Fruit fly (Drosophila melanogaster) ovary, adult (tissue): ENCODE results near the gene Idgf3.
A peak's percentile ranks its signal among the peaks of the same experiment; 100 is the strongest.

Experiments used
- CG17801 ChIP-seq: fragments of 200-800 bp; optimal IDR thresholded peaks from 2 replicates; lab custom pipeline; 2019; ENCODE audit warnings: missing biosample characterization, mild to moderate bottlenecking, missing genetic modification characterization, moderate library complexity; ENCODE audit not compliant: partially characterized antibody

Gene Idgf3

DNA sequence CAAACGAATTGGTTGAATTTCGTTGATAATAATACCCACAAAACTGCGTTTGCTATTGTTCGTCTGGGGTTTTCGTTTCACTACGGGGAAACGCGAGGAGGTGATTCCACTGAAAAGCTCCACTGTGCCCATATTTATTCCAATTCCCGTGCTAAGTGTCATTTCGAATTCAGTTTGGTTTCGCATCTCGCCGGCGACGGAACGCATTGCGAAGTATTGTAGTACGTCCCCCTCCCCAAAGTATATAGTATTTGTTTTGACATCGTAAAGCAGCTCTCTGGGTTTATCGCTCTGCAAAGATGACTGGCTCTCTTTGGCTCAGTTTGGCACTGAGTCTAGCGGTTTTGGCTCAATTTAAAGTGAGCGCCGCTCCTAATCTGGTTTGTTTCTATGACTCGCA lies at the start of gene Idgf3:
TSS of gene Idgf3 (plus strand) at position 17 of the 400 bp plus-strand sequence.
- peak; percentile 24 for TF ChIP-seq CG17801 (GFP tag; lab: Kevin White, UChicago)

DNA sequence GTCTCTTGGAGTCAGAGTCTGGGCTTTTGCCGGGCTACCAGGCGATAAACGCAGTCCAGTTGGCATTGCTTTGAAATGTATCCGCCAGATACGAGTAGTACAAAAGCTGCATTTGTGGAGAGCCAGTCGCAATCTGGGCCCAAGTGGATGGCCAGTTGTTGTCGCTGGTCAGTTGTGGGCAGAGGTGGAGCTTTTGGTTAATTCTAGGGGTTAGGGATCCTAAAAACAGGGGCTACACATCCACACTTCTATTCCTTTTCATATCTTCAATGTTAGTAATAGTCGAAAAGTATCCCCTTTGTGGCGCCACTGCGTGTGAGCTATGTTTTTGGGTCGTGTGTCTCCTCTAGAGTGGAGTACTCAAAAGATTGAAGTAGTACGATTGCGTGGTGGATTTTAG lies 48.2 kb upstream of the Idgf3 start:
- TF ChIP-seq CG17801 (GFP tag; lab: Kevin White, UChicago) = no peak

DNA sequence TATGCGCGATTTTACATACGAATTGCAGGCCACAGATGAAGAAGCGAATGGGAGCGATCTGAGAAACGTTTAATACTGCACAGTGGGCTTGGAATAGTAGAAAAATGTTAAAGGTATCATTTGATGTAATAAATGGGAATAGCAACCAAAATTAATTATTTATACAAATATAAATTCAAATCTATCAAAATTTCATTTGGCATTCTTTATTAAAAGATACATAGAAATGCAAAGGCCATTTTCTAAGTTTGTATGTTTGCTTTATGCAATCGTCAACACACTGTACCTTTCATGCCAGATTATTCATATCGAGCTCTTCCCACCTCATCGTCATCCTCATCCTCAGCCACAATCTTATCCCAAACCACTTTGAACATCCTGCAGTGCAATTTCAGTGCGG lies 44.2 kb upstream of the Idgf3 start:
- TF ChIP-seq CG17801 (GFP tag; lab: Kevin White, UChicago) = no peak

DNA sequence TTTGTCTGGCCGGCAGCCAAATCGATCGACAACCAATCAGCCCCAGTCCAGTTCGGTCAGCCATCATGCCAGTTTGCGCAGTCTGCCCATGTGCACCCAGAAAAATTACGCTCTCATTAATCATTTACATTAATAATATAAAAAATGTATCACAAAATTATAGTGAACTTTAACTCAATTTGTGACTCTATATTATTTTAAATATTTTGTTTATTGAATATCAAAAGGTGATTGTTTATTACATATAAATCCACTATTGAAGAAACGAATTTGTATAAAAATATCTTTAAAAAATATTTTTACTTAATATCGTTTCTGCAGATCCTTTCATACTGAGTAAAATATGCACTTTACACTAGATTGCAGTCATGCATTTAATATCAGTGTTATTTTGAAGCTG lies 43.4 kb upstream of the Idgf3 start:
- TF ChIP-seq CG17801 (GFP tag; lab: Kevin White, UChicago) = no peak

DNA sequence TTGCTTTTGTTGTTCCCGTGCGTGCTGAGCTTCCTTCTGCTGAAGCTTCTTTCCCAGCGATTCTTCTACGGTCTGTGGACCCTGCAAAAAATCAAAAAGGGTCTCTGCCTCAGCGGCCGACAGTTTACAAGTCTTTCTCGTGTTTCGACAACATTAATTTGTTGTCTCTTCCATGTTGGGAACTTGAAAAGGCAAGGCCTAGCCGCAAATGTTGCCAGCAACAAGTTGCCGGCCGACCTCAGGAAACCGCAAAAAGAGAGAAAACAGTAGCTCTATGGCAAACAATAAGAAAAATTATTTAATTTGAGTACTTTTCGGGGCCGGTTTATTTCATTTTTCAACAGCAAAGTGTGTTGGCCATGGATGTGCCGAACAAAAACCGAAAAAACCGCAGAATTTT lies 36.9 kb upstream of the Idgf3 start:
- TF ChIP-seq CG17801 (GFP tag; lab: Kevin White, UChicago) = no peak

DNA sequence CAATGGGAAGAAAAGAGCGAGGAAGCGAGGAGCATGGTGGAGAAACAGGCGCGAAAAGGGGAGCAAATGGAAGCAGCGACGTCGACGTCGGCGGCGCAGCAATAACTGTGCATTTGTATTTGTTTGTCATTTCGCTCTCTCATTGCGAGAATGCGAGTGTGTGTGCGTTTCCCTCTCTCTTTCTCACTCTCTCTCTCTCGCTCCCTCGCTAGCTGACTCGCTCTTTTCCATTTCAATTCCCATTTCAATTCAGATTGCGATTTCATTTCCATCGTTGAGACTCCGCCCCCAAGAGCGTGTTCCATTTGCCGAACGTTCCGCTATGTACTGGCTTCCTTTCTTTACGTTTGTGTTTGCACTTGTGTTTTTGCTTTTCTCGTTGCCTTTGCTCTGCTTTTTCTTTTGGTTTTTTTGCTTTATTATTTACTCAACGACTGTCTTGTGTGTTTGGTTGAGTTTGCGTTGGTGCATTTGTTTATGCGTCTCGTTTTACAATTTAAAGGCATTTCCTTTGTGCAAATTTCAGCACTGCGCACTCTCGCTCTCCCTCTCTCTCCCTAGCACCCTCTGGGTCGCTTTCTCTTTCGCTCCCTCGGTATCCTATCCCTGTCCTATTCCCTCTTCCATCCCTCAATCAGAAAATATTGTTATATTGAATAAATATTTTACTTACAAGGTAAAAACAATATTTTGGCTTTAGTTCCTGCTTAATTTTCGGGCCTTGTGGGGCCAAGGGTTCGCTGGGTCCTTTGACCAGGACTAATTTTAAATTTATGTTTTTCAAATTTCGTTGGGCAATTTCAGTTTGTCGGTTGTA lies 27.8 kb upstream of the Idgf3 start:
- TF ChIP-seq CG17801 (GFP tag; lab: Kevin White, UChicago) = no peak

DNA sequence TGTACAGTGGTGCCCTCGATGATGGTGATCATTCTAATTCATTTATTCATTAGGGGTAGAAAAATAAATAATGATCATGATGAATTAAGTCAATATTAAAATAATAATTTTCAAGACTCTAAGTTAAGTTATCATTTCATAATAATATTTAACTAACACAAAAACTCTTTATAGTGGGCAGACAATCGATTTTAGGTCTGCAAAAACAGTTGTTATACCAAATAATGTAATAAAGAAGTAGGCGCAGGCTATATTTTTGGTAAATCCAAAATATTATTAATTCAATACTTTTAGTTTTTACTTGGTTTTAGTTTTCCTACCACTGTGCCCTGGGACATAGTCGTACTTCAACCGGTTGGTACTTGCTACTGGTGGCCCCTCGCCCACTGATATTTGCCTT lies 15.1 kb upstream of the Idgf3 start:
- no peak for TF ChIP-seq CG17801 (GFP tag; lab: Kevin White, UChicago)

DNA sequence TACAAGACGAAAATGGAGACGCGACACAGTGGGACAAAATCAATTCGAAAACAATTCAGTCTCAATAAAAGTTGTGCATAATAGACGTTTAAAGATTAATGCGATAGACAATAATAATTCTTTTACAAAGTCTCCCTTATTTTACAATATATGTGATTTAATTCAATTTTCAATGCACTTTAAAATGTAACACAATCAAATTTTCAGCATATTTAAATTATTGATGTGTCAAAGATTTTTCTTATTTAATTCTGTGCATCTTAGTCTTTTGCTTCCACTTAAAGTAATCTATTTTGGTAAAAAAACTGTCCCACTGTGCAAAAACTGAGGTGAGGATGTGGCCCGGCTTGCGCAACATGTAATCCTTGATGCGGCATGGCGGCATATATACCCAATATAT lies 12.8 kb upstream of the Idgf3 start:
- no peak for TF ChIP-seq CG17801 (GFP tag; lab: Kevin White, UChicago)

DNA sequence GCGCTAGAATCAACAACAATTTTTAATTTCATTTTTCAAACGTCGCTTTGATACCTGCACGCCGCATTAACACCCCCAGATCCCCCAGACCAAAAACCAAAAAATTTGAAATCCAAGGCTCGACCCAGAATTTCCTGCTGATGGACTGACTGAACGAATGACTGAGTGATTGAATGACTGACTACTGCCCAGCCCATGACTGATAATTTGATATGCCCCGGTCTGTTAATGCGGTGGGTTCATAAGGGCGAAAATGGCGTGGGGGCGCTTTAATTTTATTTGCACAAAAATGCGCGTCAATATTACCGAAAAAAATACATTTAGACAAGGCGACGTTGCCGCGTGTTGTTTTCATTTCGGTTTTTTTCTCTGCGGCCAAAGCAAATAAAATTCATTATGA lies 8.1 kb upstream of the Idgf3 start:
- TF ChIP-seq CG17801 (GFP tag; lab: Kevin White, UChicago) = no peak

DNA sequence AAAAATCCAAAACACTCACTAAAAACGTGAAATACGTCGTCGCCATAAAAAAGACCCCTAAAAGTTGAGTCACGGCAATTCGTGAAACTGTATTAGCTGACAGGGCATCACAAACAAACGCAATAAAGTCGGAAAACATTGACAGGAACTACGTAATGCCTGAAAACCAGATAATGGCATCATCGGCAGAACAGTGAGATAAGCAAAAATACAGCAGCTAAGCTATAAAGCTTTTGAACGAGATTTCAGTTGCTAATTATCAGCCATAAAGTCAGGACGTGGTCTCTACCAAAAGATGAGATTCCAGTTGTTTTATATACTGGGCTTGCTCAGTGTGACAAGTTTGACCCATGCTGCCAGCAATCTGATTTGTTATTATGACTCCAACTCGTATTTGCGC lies 5.7 kb upstream of the Idgf3 start, which contains the start of gene Idgf1:
TSS of gene Idgf1 (plus strand) at position 245 of the 400 bp plus-strand sequence.
- no peak for TF ChIP-seq CG17801 (GFP tag; lab: Kevin White, UChicago)

DNA sequence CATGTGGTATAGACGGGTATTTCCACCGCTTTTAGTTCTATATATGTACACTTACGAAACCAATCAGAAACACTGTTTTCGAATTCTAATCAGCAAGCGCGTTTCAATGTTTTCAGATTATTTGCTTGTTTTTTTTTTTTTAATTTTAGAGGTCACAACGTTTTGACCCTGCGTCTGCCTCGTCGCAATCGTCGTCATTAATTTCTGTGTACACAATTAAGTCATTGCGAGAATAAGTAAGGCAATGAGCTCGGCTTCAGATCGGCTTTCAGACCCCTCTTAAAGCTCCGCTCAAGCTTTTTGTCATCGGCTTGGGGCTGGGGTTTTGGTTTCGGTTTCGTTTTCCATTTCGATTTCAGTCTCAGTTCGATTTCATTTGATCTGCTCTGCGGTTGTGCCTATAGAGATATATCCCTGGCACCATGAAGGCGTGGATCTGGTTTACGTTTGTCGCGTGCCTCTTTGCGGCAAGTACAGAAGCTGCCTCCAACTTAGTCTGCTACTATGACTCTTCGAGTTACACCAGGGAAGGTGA lies 3.7 kb upstream of the Idgf3 start, which contains the start of gene Idgf2:
TSS of gene Idgf2 (plus strand) at position 356 of the 535 bp plus-strand sequence.
- TF ChIP-seq CG17801 (GFP tag; lab: Kevin White, UChicago) = no peak

DNA sequence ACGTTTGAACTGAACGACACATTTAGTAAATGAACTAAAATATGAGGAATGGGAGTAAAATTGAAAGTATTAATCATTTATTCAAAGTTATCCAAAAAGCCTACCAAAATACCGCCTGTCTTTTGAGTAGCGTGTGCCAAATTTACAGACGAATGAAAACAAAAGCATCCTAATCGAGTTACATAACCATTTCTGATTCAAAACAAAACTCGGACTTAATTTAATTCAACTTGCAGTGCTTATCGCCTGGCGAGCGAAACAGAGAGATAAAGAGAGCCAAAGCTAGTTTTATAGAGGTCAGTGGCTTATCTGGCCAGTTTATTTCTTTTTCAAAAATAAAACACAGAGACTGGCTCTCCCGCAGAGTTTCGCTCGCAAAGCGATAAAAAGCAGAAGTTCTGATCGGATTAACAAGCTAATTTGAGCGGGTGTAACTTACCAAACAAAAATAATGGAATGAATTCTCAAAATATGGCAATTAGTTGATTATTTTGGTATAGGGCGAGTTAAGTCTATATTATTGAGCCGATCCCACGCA lies 2.8 kb upstream of the Idgf3 start:
- TF ChIP-seq CG17801 (GFP tag; lab: Kevin White, UChicago) = no peak

DNA sequence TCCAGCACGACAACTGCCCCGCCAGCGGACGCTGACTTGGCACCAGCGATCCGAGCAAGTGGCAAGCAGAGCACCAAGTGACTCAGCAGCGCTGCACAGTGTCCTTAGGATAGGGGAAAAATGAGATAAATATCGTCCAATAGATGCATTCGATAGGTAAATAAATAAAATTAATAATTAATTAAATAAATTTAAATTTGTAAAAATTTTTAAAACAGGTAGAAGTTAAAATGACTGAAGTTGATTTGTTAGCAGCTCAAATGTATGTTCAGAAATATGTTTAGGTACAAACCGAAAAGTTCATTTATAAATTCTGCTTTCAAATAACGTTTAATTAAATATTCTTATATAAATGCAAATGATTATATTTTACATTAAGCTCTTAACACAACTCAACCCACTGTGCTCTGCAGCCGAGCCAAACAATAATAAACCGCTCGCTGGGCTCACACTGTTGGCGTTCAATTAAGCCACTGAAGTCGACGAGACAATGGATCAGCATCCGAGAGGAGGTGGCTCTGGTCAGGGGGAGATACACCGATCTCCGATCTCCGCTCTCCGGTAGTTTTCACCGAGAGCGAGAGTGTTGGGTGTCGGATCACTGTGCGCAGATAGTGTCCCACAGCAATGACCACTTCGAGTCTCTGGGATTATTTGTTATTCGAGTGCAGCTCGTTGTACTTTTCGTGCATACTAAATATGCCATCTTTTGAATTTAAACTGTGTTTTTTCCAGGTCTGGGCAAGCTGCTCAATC lies 2.1 kb upstream of the Idgf3 start, which contains the start of gene CG5888:
TSS of gene CG5888 (minus strand) at position 19 of the 756 bp plus-strand sequence.
- TF ChIP-seq CG17801 (GFP tag; lab: Kevin White, UChicago) = no peak

DNA sequence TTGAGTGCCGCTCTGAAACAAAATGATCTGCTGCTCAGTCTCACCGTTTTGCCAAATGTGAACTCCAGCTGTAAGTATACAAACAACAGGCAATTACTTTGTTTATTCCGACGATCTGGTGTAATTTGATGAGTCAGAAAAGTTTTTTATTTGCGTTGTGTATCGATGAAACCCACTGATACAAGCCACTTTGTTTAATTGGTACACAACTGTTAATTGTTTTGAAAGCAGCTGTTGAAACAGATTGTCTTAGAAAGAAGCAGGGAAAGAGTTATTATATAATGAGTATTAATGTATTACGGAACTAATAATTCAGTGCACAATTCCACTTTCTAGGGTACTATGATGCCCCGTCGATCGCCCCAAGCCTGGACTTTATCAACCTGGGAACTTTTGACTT lies 1.2 kb downstream of the Idgf3 start:
- TF ChIP-seq CG17801 (GFP tag; lab: Kevin White, UChicago) = no peak

DNA sequence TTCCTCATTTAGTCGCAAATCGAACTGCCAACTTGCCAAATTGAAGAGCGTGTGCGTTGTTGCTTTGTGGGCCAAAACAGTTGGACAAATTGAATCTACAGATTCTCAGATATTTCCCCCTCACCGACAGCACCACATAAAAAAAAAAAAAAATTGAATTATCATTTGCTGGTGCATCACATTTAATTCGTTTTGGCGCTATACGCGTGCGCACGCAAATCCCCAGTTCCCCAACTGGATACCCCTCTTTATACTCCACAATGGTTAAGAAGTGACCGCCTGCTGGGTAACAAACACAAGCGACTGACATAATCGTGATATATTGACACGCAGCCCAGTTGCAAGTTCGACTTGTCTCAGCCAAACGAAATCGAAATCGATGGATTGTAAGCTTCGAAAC lies 7.7 kb downstream of the Idgf3 start:
- TF ChIP-seq CG17801 (GFP tag; lab: Kevin White, UChicago) = no peak
